Fruit fly (Drosophila melanogaster): ENCODE measurements around the gene Tcs6.

- TF ChIP-seq CTCF (optimal IDR thresholded peaks at IDR 0.05) = no peak
- TF ChIP-seq CG8478 (optimal IDR thresholded peaks at IDR 0.05) = no peak
Measured at dm6 chr3R:26020244-26021171, 37.5 kb downstream of the Tcs6 start.

Data from S2 (cell line).